Worm (Caenorhabditis elegans): ENCODE measurements around the gene zig-3.
A peak's percentile ranks its signal among the peaks of the same experiment; 100 is the strongest.

Gene zig-3

ce11 chrX:7906430-7907014 is 24.0 kb upstream of the zig-3 start, which contains the start of gene C39D10.1 (continued):
- TF ChIP-seq ceh-100 (GFP tag; IDR thresholded peaks at IDR 0.05): no peak
- TF ChIP-seq tlf-1 (GFP tag; optimal IDR thresholded peaks at IDR 0.05): no peak
- peak; percentile 24; the same call in 1 of the 2 replicates for TF ChIP-seq pbrm-1 (GFP tag; IDR thresholded peaks at IDR 0.05)
- TF ChIP-seq F23B12.7 (tag; optimal IDR thresholded peaks at IDR 0.05; ENCODE audit: insufficient read depth): peak; percentile 31
- no peak for TF ChIP-seq ztf-26 (tag; optimal IDR thresholded peaks at IDR 0.05)
- no peak for TF ChIP-seq zim-3 (tag; optimal IDR thresholded peaks at IDR 0.05)
- TF ChIP-seq let-526 (GFP tag; IDR thresholded peaks at IDR 0.05): no peak
- peak; percentile 81 for TF ChIP-seq rpc-1 (optimal IDR thresholded peaks at IDR 0.05)
- peak; percentile 92 for TF ChIP-seq rpc-1 (tag; optimal IDR thresholded peaks at IDR 0.05)
- TF ChIP-seq die-1 (tag; optimal IDR thresholded peaks at IDR 0.05): peak; percentile 69
- no peak for TF ChIP-seq lin-54 (GFP tag; optimal IDR thresholded peaks at IDR 0.05)
- TF ChIP-seq rcor-1 (GFP tag; IDR thresholded peaks at IDR 0.05): 0 out of 2 replicates have a peak, but pooled peaks have one; percentile 15
- no peak for TF ChIP-seq attf-5 (GFP tag; optimal IDR thresholded peaks at IDR 0.05)
- peak; percentile 34 for TF ChIP-seq ztf-18 (tag; optimal IDR thresholded peaks at IDR 0.05)
- no peak for TF ChIP-seq hsf-1 (GFP tag; IDR thresholded peaks at IDR 0.05)
- TF ChIP-seq madf-10 (tag; optimal IDR thresholded peaks at IDR 0.05): peak; percentile 21
- no peak for TF ChIP-seq T26A5.8 (tag; optimal IDR thresholded peaks at IDR 0.05)
- TF ChIP-seq efl-1 (GFP tag; optimal IDR thresholded peaks at IDR 0.05): no peak
- TF ChIP-seq ceh-91 (GFP tag; IDR thresholded peaks at IDR 0.05): no peak
- no peak for TF ChIP-seq ama-1 (optimal IDR thresholded peaks at IDR 0.05)
- peak in 1 of 2 experiments; percentile 87 for TF ChIP-seq ama-1 (GFP tag; optimal IDR thresholded peaks at IDR 0.05)
- TF ChIP-seq mxl-1 (tag; optimal IDR thresholded peaks at IDR 0.05): peak; percentile 15
- no peak for TF ChIP-seq lir-1 (GFP tag; conservative IDR thresholded peaks at IDR 0.05)
- TF ChIP-seq akir-1 (GFP tag; optimal IDR thresholded peaks at IDR 0.05): no peak
- no peak for TF ChIP-seq ztf-6 (GFP tag; IDR thresholded peaks at IDR 0.05)
- TF ChIP-seq Y56A3A.18 (GFP tag; IDR thresholded peaks at IDR 0.05): 0 out of 2 replicates have a peak, but pooled peaks have one; percentile 55
- no peak for TF ChIP-seq ztf-22 (GFP tag; optimal IDR thresholded peaks at IDR 0.05)
- TF ChIP-seq attf-3 (GFP tag; conservative IDR thresholded peaks at IDR 0.05): no peak
- peak; percentile 75 for TF ChIP-seq snpc-4 (GFP tag; optimal IDR thresholded peaks at IDR 0.05)
- peak in 1 of 4 experiments; percentile 67 for TF ChIP-seq snpc-4 (tag; optimal IDR thresholded peaks at IDR 0.05)
- TF ChIP-seq madf-6 (GFP tag; IDR thresholded peaks at IDR 0.05): 0 out of 2 replicates have a peak, but pooled peaks have one; percentile 26
- TF ChIP-seq snpc-1.1 (tag; optimal IDR thresholded peaks at IDR 0.05; ENCODE audit: insufficient read depth): peak; percentile 12

- TF ChIP-seq F23B12.7 (tag; optimal IDR thresholded peaks at IDR 0.05; ENCODE audit: insufficient read depth) (no peak), ccch-3 (GFP tag; optimal IDR thresholded peaks at IDR 0.05) (no peak), bed-1 (GFP tag; IDR thresholded peaks at IDR 0.05) (no peak), ztf-26 (tag; optimal IDR thresholded peaks at IDR 0.05) (no peak), egl-18 (GFP tag; IDR thresholded peaks at IDR 0.05) (no peak), ets-4 (GFP tag; optimal IDR thresholded peaks at IDR 0.05) (no peak), Y53G8AR.9 (GFP tag; conservative IDR thresholded peaks at IDR 0.05) (no peak), zfh-2 (GFP tag; conservative IDR thresholded peaks at IDR 0.05) (no peak), F10E7.11 (tag; optimal IDR thresholded peaks at IDR 0.05) (no peak), madf-8 (GFP tag; conservative IDR thresholded peaks at IDR 0.05) (no peak), attf-3 (GFP tag; conservative IDR thresholded peaks at IDR 0.05) (no peak), gei-17 (GFP tag; optimal IDR thresholded peaks at IDR 0.05) (no peak), F22D6.2 (tag; optimal IDR thresholded peaks at IDR 0.05) (no peak), Y79H2A.3 (GFP tag; conservative IDR thresholded peaks at IDR 0.05) (no peak)
Measured at ce11 chrX:7913830-7914229, 16.7 kb upstream of the zig-3 start, which contains the start of gene C39D10.7. TSS of gene C39D10.7 (minus strand) at chrX:7913930.

All from whole organism, young adult.